Fruit fly (Drosophila melanogaster): ENCODE results near the gene CG15387.

The CG15387 gene

DNA sequence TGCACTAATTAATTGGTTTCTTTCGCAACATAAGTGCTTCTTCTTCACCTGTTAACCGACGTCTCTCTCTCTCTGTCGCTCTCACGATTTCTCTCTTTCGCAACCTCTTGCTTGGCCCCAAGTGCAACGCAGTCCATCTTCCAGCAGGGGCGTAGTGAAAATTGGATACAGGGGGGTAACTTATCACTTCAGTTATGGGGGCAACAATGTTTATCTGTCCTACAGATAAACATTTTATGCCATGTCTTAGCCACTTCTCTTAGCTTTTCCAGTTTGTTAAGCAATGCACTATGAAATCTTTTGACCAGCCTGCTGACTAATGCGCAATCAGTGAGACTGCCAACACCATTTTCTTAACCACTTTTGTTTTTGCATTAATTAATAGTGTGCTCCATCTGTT is 1.2 kb upstream of the CG15387 start (continued):
- TF ChIP-seq sc (optimal IDR thresholded peaks at IDR 0.05), result no peak
- TF ChIP-seq sc (GFP tag; optimal IDR thresholded peaks at IDR 0.05), result no peak
- TF ChIP-seq stc (GFP tag; IDR thresholded peaks at IDR 0.05), result peak; percentile 72; the same call in 1 of the 2 replicates
- TF ChIP-seq CG2712 (tag; optimal IDR thresholded peaks at IDR 0.05), result peak; percentile 30
- peak; percentile 42 for TF ChIP-seq Hsf (GFP tag; optimal IDR thresholded peaks at IDR 0.05)
- TF ChIP-seq CG30403 (GFP tag; optimal IDR thresholded peaks at IDR 0.05), result peak; percentile 52
- TF ChIP-seq Hmr (GFP tag; optimal IDR thresholded peaks at IDR 0.05), result peak; percentile 40
- peak; percentile 52; the same call in 2 of the 3 replicates for TF ChIP-seq tgo (GFP tag; IDR thresholded peaks at IDR 0.05)
- TF ChIP-seq corto (GFP tag; optimal IDR thresholded peaks at IDR 0.05), result no peak
- no peak for TF ChIP-seq Vsx1 (GFP tag; optimal IDR thresholded peaks at IDR 0.05)
- TF ChIP-seq CG12219 (GFP tag; optimal IDR thresholded peaks at IDR 0.05), result peak; percentile 39
- TF ChIP-seq CG14667 (GFP tag; IDR thresholded peaks at IDR 0.05), result no peak
- TF ChIP-seq CG7357 (GFP tag; IDR thresholded peaks at IDR 0.05), result 0 out of 3 replicates have a peak, but pooled peaks have one; percentile 6
- TF ChIP-seq CG13296 (GFP tag; optimal IDR thresholded peaks at IDR 0.05), result peak; percentile 41
- no peak for TF ChIP-seq CG6765 (GFP tag; optimal IDR thresholded peaks at IDR 0.05)
- peak; percentile 48; the same call in 1 of the 2 replicates for TF ChIP-seq sens-2 (GFP tag; IDR thresholded peaks at IDR 0.05)
- TF ChIP-seq CG7372 (GFP tag; IDR thresholded peaks at IDR 0.05), result no peak
- peak; percentile 3 for TF ChIP-seq NC2β (GFP tag; optimal IDR thresholded peaks at IDR 0.05)
- peak; percentile 69; the same call in 2 of the 3 replicates for TF ChIP-seq H15 (GFP tag; IDR thresholded peaks at IDR 0.05)
- TF ChIP-seq ind (GFP tag; optimal IDR thresholded peaks at IDR 0.05), result peak; percentile 49
- peak; percentile 14 for TF ChIP-seq CG8924 (tag; optimal IDR thresholded peaks at IDR 0.05)
- peak; percentile 91 for TF ChIP-seq ci (GFP tag; IDR thresholded peaks at IDR 0.05)
- peak; percentile 5 for TF ChIP-seq org-1 (GFP tag; optimal IDR thresholded peaks at IDR 0.05)
- no peak for TF ChIP-seq CG30431 (GFP tag; optimal IDR thresholded peaks at IDR 0.05)
- TF ChIP-seq CG11696 (GFP tag; IDR thresholded peaks at IDR 0.05), result peak; percentile 26; the same call in 1 of the 2 replicates
- TF ChIP-seq pho (GFP tag; optimal IDR thresholded peaks at IDR 0.05), result peak; percentile 31
- TF ChIP-seq z (GFP tag; IDR thresholded peaks at IDR 0.05), result no peak
- TF ChIP-seq kay (GFP tag; optimal IDR thresholded peaks at IDR 0.05), result no peak
- TF ChIP-seq C15 (GFP tag; IDR thresholded peaks at IDR 0.05), result 0 out of 3 replicates have a peak, but pooled peaks have one; percentile 49
- peak; percentile 63 for TF ChIP-seq gcm2 (GFP tag; optimal IDR thresholded peaks at IDR 0.05)
- peak; percentile 47 for TF ChIP-seq Sox100B (GFP tag; optimal IDR thresholded peaks at IDR 0.05)
- TF ChIP-seq gsb (GFP tag; IDR thresholded peaks at IDR 0.05), result peak; percentile 34
- peak; percentile 42 for TF ChIP-seq CG16863 (GFP tag; optimal IDR thresholded peaks at IDR 0.05)
- peak; percentile 55 for TF ChIP-seq Atf6 (GFP tag; IDR thresholded peaks at IDR 0.05)
- no peak for TF ChIP-seq hbn (GFP tag; IDR thresholded peaks at IDR 0.05; ENCODE audit: partially characterized antibody)
- no peak for TF ChIP-seq unc-4 (GFP tag; IDR thresholded peaks at IDR 0.05; ENCODE audit: partially characterized antibody)
- no peak for TF ChIP-seq CG15011 (GFP tag; optimal IDR thresholded peaks at IDR 0.05)
- TF ChIP-seq CG9876 (GFP tag; optimal IDR thresholded peaks at IDR 0.05), result peak; percentile 23
- TF ChIP-seq sob (GFP tag; IDR thresholded peaks at IDR 0.05), result peak; percentile 10; the same call in 1 of the 2 replicates
- peak; percentile 19 for TF ChIP-seq CG17568 (GFP tag; optimal IDR thresholded peaks at IDR 0.05)
- TF ChIP-seq sisA (GFP tag; IDR thresholded peaks at IDR 0.05), result peak; percentile 59; the same call in 1 of the 2 replicates
- no peak for TF ChIP-seq CG13775 (GFP tag; optimal IDR thresholded peaks at IDR 0.05)
- peak; percentile 51 for TF ChIP-seq phol (tag; optimal IDR thresholded peaks at IDR 0.05)
- TF ChIP-seq Hr3 (GFP tag; optimal IDR thresholded peaks at IDR 0.05), result peak; percentile 16
- TF ChIP-seq CG4854 (GFP tag; optimal IDR thresholded peaks at IDR 0.05), result no peak
- TF ChIP-seq ase (GFP tag; IDR thresholded peaks at IDR 0.05), result peak; percentile 74; the same call in 2 of the 3 replicates
- TF ChIP-seq H2.0 (GFP tag; IDR thresholded peaks at IDR 0.05), result peak; percentile 54; the same call in 1 of the 2 replicates
- peak; percentile 59 for TF ChIP-seq CG2678 (tag; optimal IDR thresholded peaks at IDR 0.05)
- peak; percentile 36; the same call in 1 of the 2 replicates for TF ChIP-seq Oaz (GFP tag; IDR thresholded peaks at IDR 0.05)
- TF ChIP-seq gro (GFP tag; optimal IDR thresholded peaks at IDR 0.05), result no peak
- TF ChIP-seq CG1024 (GFP tag; IDR thresholded peaks at IDR 0.05), result peak; percentile 50; the same call in 1 of the 2 replicates
- TF ChIP-seq zfh1 (GFP tag; IDR thresholded peaks at IDR 0.05), result peak; percentile 61; the same call in 1 of the 3 replicates

Measured in whole organism, embryonic.